Worm (Caenorhabditis elegans) whole organism, young adult: ENCODE results near the gene R02E4.1.

Experiments used
- C06A6.2 ChIP-seq: fragments of 200-800 bp; sonication (Bioruptor generic); conservative IDR thresholded peaks from 2 replicates; pipeline ENCODE4 v1.3.6; 2022; ENCODE audit warnings: missing genetic modification characterization, missing compliant biosample characterization
- ama-1 ChIP-seq, 3 experiments: fragments of 150-350 bp in 1 of 3; sonication (generic microtip) in 2 of 3; optimal IDR thresholded peaks; 2 replicates each; lab custom pipeline; 2014 to 2018; ENCODE audit warnings: missing biosample characterization in 2 of 3, missing genetic modification characterization in 2 of 3, missing genetic modification reagents in 2 of 3
- atf-7 ChIP-seq: sonication (generic microtip); optimal IDR thresholded peaks from 2 replicates; lab custom pipeline; 2017; ENCODE audit warnings: mild to moderate bottlenecking, missing genetic modification characterization, missing compliant biosample characterization
- bed-2 ChIP-seq: fragments of 200-800 bp; sonication (Bioruptor generic); IDR thresholded peaks from 2 replicates; pipeline ENCODE4 v1.3.6; 2022; ENCODE audit warnings: missing genetic modification reagents, missing genetic modification characterization, missing compliant biosample characterization
- ceh-100 ChIP-seq: fragments of 200-800 bp; sonication (Bioruptor generic); IDR thresholded peaks from 2 replicates; pipeline ENCODE4 v1.3.6; 2022; ENCODE audit warnings: missing genetic modification reagents, missing genetic modification characterization, missing compliant biosample characterization
- dpl-1 ChIP-seq: fragments of 150-350 bp; optimal IDR thresholded peaks from 2 replicates; lab custom pipeline; 2014; ENCODE audit warnings: missing biosample characterization, missing genetic modification reagents, missing genetic modification characterization
- ekl-4 ChIP-seq: fragments of 200-800 bp; sonication (Bioruptor generic); IDR thresholded peaks from 2 replicates; pipeline ENCODE4 v1.3.6; 2022; ENCODE audit warnings: missing genetic modification reagents, missing genetic modification characterization, missing compliant biosample characterization
- lin-40 ChIP-seq: sonication (generic microtip); optimal IDR thresholded peaks from 2 replicates; lab custom pipeline; 2016; ENCODE audit warnings: missing genetic modification characterization, mild to moderate bottlenecking, missing compliant biosample characterization, missing genotype, missing genetic modification reagents
- nhr-90 ChIP-seq: sonication (generic microtip); optimal IDR thresholded peaks from 2 replicates; lab custom pipeline; 2016; ENCODE audit warnings: missing genotype, mild to moderate bottlenecking, missing genetic modification characterization, missing compliant biosample characterization
- sdz-38 ChIP-seq: sonication (generic microtip); optimal IDR thresholded peaks from 2 replicates; lab custom pipeline; 2016; ENCODE audit warnings: missing genotype, missing genetic modification characterization, missing compliant biosample characterization
- sea-2 ChIP-seq: fragments of 200-800 bp; sonication (Bioruptor generic); IDR thresholded peaks from 2 replicates; pipeline ENCODE4 v1.3.6; 2022; ENCODE audit warnings: missing genetic modification characterization, missing compliant biosample characterization
- tbp1 ChIP-seq: fragments of 200-800 bp; sonication (Bioruptor generic); optimal IDR thresholded peaks from 2 replicates; lab custom pipeline; 2018; ENCODE audit warnings: mild to moderate bottlenecking, missing genetic modification characterization, missing compliant biosample characterization
- unc-62 ChIP-seq: fragments of 150-350 bp; optimal IDR thresholded peaks from 2 replicates; lab custom pipeline; 2014; ENCODE audit warnings: missing biosample characterization, missing genetic modification reagents, missing genetic modification characterization

DNA sequence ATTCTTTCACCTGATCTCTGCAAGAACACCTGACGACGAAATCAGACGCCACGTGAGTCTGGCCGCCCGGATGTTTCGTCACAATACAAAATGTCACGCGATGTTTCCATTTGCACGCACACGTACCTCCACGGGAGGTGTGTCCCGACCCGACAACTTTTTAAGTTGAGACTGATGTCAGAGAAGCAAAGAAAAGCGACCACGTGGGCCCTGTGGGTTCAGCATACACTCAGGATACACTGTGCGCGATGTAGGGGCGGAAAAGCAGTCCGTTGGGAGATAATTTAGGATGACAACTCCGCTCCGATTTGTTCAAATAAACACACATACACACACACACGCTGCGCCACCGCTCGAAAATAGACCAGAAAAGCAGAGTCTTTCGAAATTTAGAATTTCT, 37.9 kb upstream of the R02E4.1 start:
- TF ChIP-seq C06A6.2 (GFP tag; lab: Robert Waterston, UW) (peak; percentile 79), unc-62 (GFP tag; lab: Kevin White, UChicago) (no peak), atf-7 (tag; lab: Kevin White, UChicago) (peak; percentile 64), tbp1 (GFP tag; lab: Kevin White, UChicago) (peak; percentile 56), dpl-1 (GFP tag; lab: Kevin White, UChicago) (no peak), lin-40 (tag; lab: Kevin White, UChicago) (peak; percentile 41), nhr-90 (tag; lab: Kevin White, UChicago) (peak; percentile 41), ekl-4 (GFP tag; lab: Robert Waterston, UW) (no peak), bed-2 (GFP tag; lab: Robert Waterston, UW) (no peak), sdz-38 (no peak), ceh-100 (no peak), ama-1 (optimal IDR thresholded peaks at IDR 0.05; lab: Kevin White, UChicago) (no peak), ama-1 (GFP tag; optimal IDR thresholded peaks at IDR 0.05; lab: Kevin White, UChicago) (peak in 1 of 2 experiments; percentile 52), sea-2 (GFP tag; lab: Robert Waterston, UW) (no peak)
